Worm (Caenorhabditis elegans): Measurements from ENCODE around the gene nep-1.

DNA sequence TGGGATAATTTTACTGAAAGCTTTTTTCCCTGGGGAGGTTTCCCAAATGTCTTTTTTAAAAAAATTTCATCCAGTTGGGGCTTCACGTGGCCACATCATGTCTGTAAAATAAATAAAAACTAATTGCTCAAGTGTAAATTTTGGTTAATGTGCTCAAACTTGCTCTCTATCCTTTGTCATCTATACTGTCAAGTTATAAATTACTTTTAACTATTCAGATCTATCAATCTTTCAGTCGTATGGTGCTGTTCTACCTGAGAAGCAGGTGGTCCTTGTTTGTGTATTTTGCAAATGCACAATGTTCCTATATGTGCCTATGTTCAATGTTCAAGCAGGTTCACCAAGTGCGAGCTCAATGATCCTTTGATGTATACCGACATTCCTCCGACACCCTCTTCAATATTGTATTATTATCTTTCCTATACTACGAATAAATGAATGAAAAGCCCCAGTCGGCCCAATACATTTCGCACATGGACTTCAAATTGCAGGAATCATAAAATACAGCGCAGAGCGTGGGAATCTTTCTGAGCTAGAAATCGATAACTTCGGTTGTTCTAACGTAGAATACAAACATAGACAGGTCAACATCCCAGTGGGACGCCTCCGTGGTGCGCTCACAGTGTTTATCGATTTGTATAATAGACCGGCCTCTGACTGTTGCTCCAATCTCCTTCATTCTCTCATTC is 24.3 kb upstream of the nep-1 start, which contains the start of the genes sfxn-1.4 and C47D12.4:
- no peak for TF ChIP-seq him-1 (tag; optimal IDR thresholded peaks at IDR 0.05)
- no peak for TF ChIP-seq dao-5 (tag; optimal IDR thresholded peaks at IDR 0.05)
- TF ChIP-seq W03F9.2 (tag; optimal IDR thresholded peaks at IDR 0.05): no peak
